Worm (Caenorhabditis elegans) whole organism, early embryonic: ENCODE results near the gene unc-42.

Experiments
- ama-1 ChIP-seq: fragments of 150-350 bp; optimal IDR thresholded peaks from 2 replicates; lab custom pipeline; 2014
- ceh-13 ChIP-seq: fragments of 200-800 bp; sonication (Bioruptor generic); optimal IDR thresholded peaks from 2 replicates; lab custom pipeline; 2018; ENCODE audit warnings: mild to moderate bottlenecking, missing genetic modification characterization, missing compliant biosample characterization
- ceh-36 ChIP-seq: sonication (generic microtip); optimal IDR thresholded peaks from 2 replicates; lab custom pipeline; 2016; ENCODE audit warnings: missing genetic modification characterization, inconsistent platforms, missing compliant biosample characterization
- ets-7 ChIP-seq: sonication (generic microtip); optimal IDR thresholded peaks from 2 replicates; lab custom pipeline; 2016; ENCODE audit warnings: missing genotype, missing genetic modification characterization, missing compliant biosample characterization
- pes-1 ChIP-seq: fragments of 200-800 bp; sonication (Bioruptor generic); IDR thresholded peaks from 2 replicates; pipeline ENCODE4 v1.3.6; 2022; ENCODE audit warnings: missing genetic modification reagents, missing genetic modification characterization, missing compliant biosample characterization

- TF ChIP-seq ets-7 (tag; lab: Kevin White, UChicago): no peak
- no peak for TF ChIP-seq ama-1 (lab: Kevin White, UChicago)
- TF ChIP-seq pes-1: no peak
- no peak for TF ChIP-seq ceh-36 (tag; lab: Kevin White, UChicago)
- no peak for TF ChIP-seq ceh-13 (GFP tag; lab: Kevin White, UChicago)
Measured at ce11 chrV:9724021-9724671, 45.0 kb downstream of the unc-42 start, which contains the start of gene slcr-46.3.
